Worm (Caenorhabditis elegans) whole organism, L4 larva: ENCODE measurements around the gene T12A2.3.

Source experiments
- F26F4.8 ChIP-seq: fragments of 200-800 bp; sonication (Bioruptor generic); conservative IDR thresholded peaks from 2 replicates; pipeline ENCODE4 v1.3.6; 2022; ENCODE audit warnings: missing genetic modification characterization, missing compliant biosample characterization
- R02D3.7 ChIP-seq: fragments of 150-350 bp; sonication (generic microtip); optimal IDR thresholded peaks from 3 replicates; lab custom pipeline; 2014; ENCODE audit warnings: missing biosample characterization, missing genetic modification characterization
- Y5F2A.4 ChIP-seq: fragments of 200-800 bp; sonication (Bioruptor generic); optimal IDR thresholded peaks from 2 replicates; lab custom pipeline; 2018; ENCODE audit warnings: mild to moderate bottlenecking, missing genetic modification characterization, missing compliant biosample characterization
- ZK546.5 ChIP-seq, 2 experiments: sonication (generic microtip); optimal IDR thresholded peaks; 2 replicates each; lab custom pipeline; 2017; ENCODE audit warnings: missing biosample characterization in 2 of 2, missing genetic modification characterization in 2 of 2
- ama-1 ChIP-seq: fragments of 150-350 bp; optimal IDR thresholded peaks from 2 replicates; lab custom pipeline; 2014; ENCODE audit warnings: inconsistent platforms, mixed read lengths
- ceh-20 ChIP-seq: fragments of 200-800 bp; sonication (Bioruptor generic); IDR thresholded peaks from 2 replicates; pipeline ENCODE4 v1.3.6; 2022; ENCODE audit warnings: missing genetic modification reagents, missing genetic modification characterization, missing compliant biosample characterization
- ceh-44 ChIP-seq: fragments of 200-800 bp; sonication (Bioruptor generic); IDR thresholded peaks from 2 replicates; pipeline ENCODE4 v1.3.6; 2022; ENCODE audit warnings: missing genetic modification reagents, missing genetic modification characterization, missing compliant biosample characterization
- ceh-62 ChIP-seq: sonication (generic microtip); optimal IDR thresholded peaks from 2 replicates; lab custom pipeline; 2017; ENCODE audit warnings: missing biosample characterization, missing genetic modification characterization
- ceh-82 ChIP-seq: sonication (generic microtip); optimal IDR thresholded peaks from 2 replicates; lab custom pipeline; 2017; ENCODE audit warnings: missing biosample characterization, missing genetic modification characterization
- cey-2 ChIP-seq: sonication (generic microtip); optimal IDR thresholded peaks from 3 replicates; lab custom pipeline; 2017; ENCODE audit warnings: missing genetic modification characterization, mild to moderate bottlenecking, missing compliant biosample characterization, antibody characterized with exemption, borderline replicate concordance; ENCODE audit not compliant: insufficient read depth
- ctbp-1 ChIP-seq: fragments of 200-800 bp; sonication (Bioruptor generic); IDR thresholded peaks from 2 replicates; pipeline ENCODE4 v1.3.6; 2022; ENCODE audit warnings: missing genetic modification reagents, missing genetic modification characterization, missing compliant biosample characterization
- daf-12 ChIP-seq: fragments of 150-350 bp; optimal IDR thresholded peaks from 2 replicates; lab custom pipeline; 2014; ENCODE audit warnings: missing biosample characterization, missing genetic modification reagents, missing genetic modification characterization
- dpl-1 ChIP-seq: fragments of 150-350 bp; optimal IDR thresholded peaks from 2 replicates; lab custom pipeline; 2014; ENCODE audit warnings: missing biosample characterization, missing genetic modification reagents, missing genetic modification characterization
- egl-43 ChIP-seq: fragments of 200-800 bp; sonication (Bioruptor generic); IDR thresholded peaks from 2 replicates; pipeline ENCODE4 v1.3.6; 2022; ENCODE audit warnings: missing genetic modification reagents, missing genetic modification characterization, missing compliant biosample characterization
- hlh-11 ChIP-seq: fragments of 200-800 bp; sonication (Bioruptor generic); optimal IDR thresholded peaks from 2 replicates; lab custom pipeline; 2018; ENCODE audit warnings: mild to moderate bottlenecking, missing genetic modification characterization, missing compliant biosample characterization
- lin-13 ChIP-seq: fragments of 150-350 bp; optimal IDR thresholded peaks from 2 replicates; lab custom pipeline; 2014; ENCODE audit warnings: missing biosample characterization, missing genetic modification reagents, missing genetic modification characterization
- lin-39 ChIP-seq: fragments of 150-350 bp; optimal IDR thresholded peaks from 2 replicates; lab custom pipeline; 2014; ENCODE audit warnings: missing biosample characterization, missing genetic modification reagents, missing genetic modification characterization
- lir-3 ChIP-seq: sonication (generic microtip); optimal IDR thresholded peaks from 2 replicates; lab custom pipeline; 2016; ENCODE audit warnings: mild to moderate bottlenecking, missing genetic modification characterization, missing compliant biosample characterization
- mes-2 ChIP-seq: sonication (generic microtip); optimal IDR thresholded peaks from 2 replicates; lab custom pipeline; 2016; ENCODE audit warnings: missing genotype, mild to moderate bottlenecking, missing genetic modification characterization, missing compliant biosample characterization; ENCODE audit not compliant: poor library complexity, severe bottlenecking
- mxl-2 ChIP-seq: fragments of 200-800 bp; sonication (Bioruptor generic); conservative IDR thresholded peaks from 2 replicates; pipeline ENCODE4 v1.3.6; 2022; ENCODE audit warnings: missing genetic modification reagents, missing genetic modification characterization, missing compliant biosample characterization
- nhr-25 ChIP-seq: sonication (generic microtip); optimal IDR thresholded peaks from 2 replicates; lab custom pipeline; 2017; ENCODE audit warnings: missing genetic modification characterization, mild to moderate bottlenecking, missing compliant biosample characterization, antibody characterized with exemption, moderate library complexity, borderline replicate concordance; ENCODE audit not compliant: insufficient read depth
- nhr-41 ChIP-seq: fragments of 200-800 bp; sonication (Bioruptor generic); IDR thresholded peaks from 2 replicates; pipeline ENCODE4 v1.3.6; 2022; ENCODE audit warnings: missing genetic modification reagents, missing genetic modification characterization, missing compliant biosample characterization
- nhr-77 ChIP-seq: fragments of 150-350 bp; optimal IDR thresholded peaks from 2 replicates; lab custom pipeline; 2014; ENCODE audit warnings: missing biosample characterization, missing genetic modification characterization
- rbr-2 ChIP-seq: sonication (generic microtip); optimal IDR thresholded peaks from 2 replicates; lab custom pipeline; 2016; ENCODE audit warnings: missing genotype, missing genetic modification characterization, missing compliant biosample characterization
- skn-1 ChIP-seq: fragments of 150-350 bp; optimal IDR thresholded peaks from 2 replicates; lab custom pipeline; 2014; ENCODE audit warnings: missing biosample characterization, missing genetic modification characterization
- vab-7 ChIP-seq: fragments of 200-800 bp; sonication (Bioruptor generic); IDR thresholded peaks from 2 replicates; pipeline ENCODE4 v1.3.6; 2022; ENCODE audit warnings: missing genetic modification reagents, missing genetic modification characterization, missing compliant biosample characterization
- zag-1 ChIP-seq: fragments of 150-350 bp; optimal IDR thresholded peaks from 2 replicates; lab custom pipeline; 2014; ENCODE audit warnings: missing biosample characterization, missing genetic modification characterization
- zfp-2 ChIP-seq: sonication (generic microtip); optimal IDR thresholded peaks from 2 replicates; lab custom pipeline; 2016; ENCODE audit warnings: mild to moderate bottlenecking, missing genetic modification characterization, missing compliant biosample characterization
- zip-2 ChIP-seq: fragments of 150-350 bp; optimal IDR thresholded peaks from 2 replicates; lab custom pipeline; 2014; ENCODE audit warnings: missing biosample characterization, missing genetic modification characterization
- ztf-11 ChIP-seq: fragments of 150-350 bp; optimal IDR thresholded peaks from 2 replicates; lab custom pipeline; 2014; ENCODE audit warnings: missing biosample characterization, missing genetic modification characterization
- ztf-7 ChIP-seq: fragments of 150-350 bp; optimal IDR thresholded peaks from 2 replicates; lab custom pipeline; 2014; ENCODE audit warnings: missing biosample characterization, missing genetic modification characterization

T12A2.3 gene

ce11 chrIII:6248064-6248687, 7.5 kb downstream of the T12A2.3 start, which contains the start of the genes gen-1 and stt-3:
TSS of gene gen-1 (minus strand) at chrIII:6248158.
TSS of gene stt-3 (plus strand) at chrIII:6248637.
- TF ChIP-seq mes-2 (tag; lab: Kevin White, UChicago) (peak; percentile 0), dpl-1 (GFP tag; lab: Kevin White, UChicago) (peak; percentile 27), vab-7 (GFP tag; lab: Robert Waterston, UW) (no peak), R02D3.7 (tag; lab: Kevin White, UChicago) (peak; percentile 76), ceh-82 (tag; lab: Kevin White, UChicago) (no peak), zfp-2 (tag; lab: Kevin White, UChicago) (no peak), F26F4.8 (GFP tag; lab: Robert Waterston, UW) (no peak)

- TF ChIP-seq skn-1: no peak
- no peak for TF ChIP-seq ZK546.5 (tag; optimal IDR thresholded peaks at IDR 0.05; lab: Kevin White, UChicago)
- no peak for TF ChIP-seq zip-2 (tag; lab: Kevin White, UChicago)
- no peak for TF ChIP-seq mxl-2 (GFP tag; lab: Robert Waterston, UW)
- TF ChIP-seq nhr-41 (GFP tag; lab: Robert Waterston, UW): no peak
- no peak for TF ChIP-seq daf-12 (tag; lab: Kevin White, UChicago)
- TF ChIP-seq hlh-11 (tag; lab: Kevin White, UChicago): no peak
- no peak for TF ChIP-seq egl-43 (GFP tag; lab: Robert Waterston, UW)
- no peak for TF ChIP-seq ctbp-1 (GFP tag; lab: Robert Waterston, UW)
- no peak for TF ChIP-seq ceh-44 (GFP tag; lab: Robert Waterston, UW)
Observed at ce11 chrIII:6251511-6251910, 10.9 kb downstream of the T12A2.3 start, which contains the start of gene amdh-1. TSS of gene amdh-1 (plus strand) at chrIII:6251811.

ce11 chrIII:6254737-6255136, 14.1 kb downstream of the T12A2.3 start, which contains the start of gene srg-8:
TSS of gene srg-8 (minus strand) at chrIII:6254837.
- TF ChIP-seq ama-1 (lab: Kevin White, UChicago) (no peak), lir-3 (tag; lab: Kevin White, UChicago) (no peak), ceh-82 (tag; lab: Kevin White, UChicago) (no peak), ceh-62 (no peak), zag-1 (tag; lab: Kevin White, UChicago) (no peak), nhr-25 (tag; lab: Kevin White, UChicago) (no peak), zip-2 (tag; lab: Kevin White, UChicago) (no peak), cey-2 (tag; lab: Kevin White, UChicago) (no peak), vab-7 (GFP tag; lab: Robert Waterston, UW) (no peak), nhr-77 (tag; lab: Kevin White, UChicago) (no peak), Y5F2A.4 (GFP tag; lab: Kevin White, UChicago) (no peak)

ce11 chrIII:6256675-6257074, 16.0 kb downstream of the T12A2.3 start, which contains the start of gene srg-9:
TSS of gene srg-9 (minus strand) at chrIII:6256775.
- TF ChIP-seq ceh-82 (tag; lab: Kevin White, UChicago) (no peak), mes-2 (tag; lab: Kevin White, UChicago) (no peak), rbr-2 (tag; lab: Kevin White, UChicago) (no peak), mxl-2 (GFP tag; lab: Robert Waterston, UW) (no peak), ztf-11 (tag; lab: Kevin White, UChicago) (no peak), ctbp-1 (GFP tag; lab: Robert Waterston, UW) (no peak), egl-43 (GFP tag; lab: Robert Waterston, UW) (no peak), ceh-44 (GFP tag; lab: Robert Waterston, UW) (no peak), ztf-7 (tag; lab: Kevin White, UChicago) (no peak), ceh-20 (no peak), lin-39 (tag; lab: Kevin White, UChicago) (no peak), ama-1 (lab: Kevin White, UChicago) (no peak), lin-13 (GFP tag; lab: Kevin White, UChicago) (no peak)
